Fruit fly (Drosophila melanogaster): ENCODE data around the gene CG17191.

DNA sequence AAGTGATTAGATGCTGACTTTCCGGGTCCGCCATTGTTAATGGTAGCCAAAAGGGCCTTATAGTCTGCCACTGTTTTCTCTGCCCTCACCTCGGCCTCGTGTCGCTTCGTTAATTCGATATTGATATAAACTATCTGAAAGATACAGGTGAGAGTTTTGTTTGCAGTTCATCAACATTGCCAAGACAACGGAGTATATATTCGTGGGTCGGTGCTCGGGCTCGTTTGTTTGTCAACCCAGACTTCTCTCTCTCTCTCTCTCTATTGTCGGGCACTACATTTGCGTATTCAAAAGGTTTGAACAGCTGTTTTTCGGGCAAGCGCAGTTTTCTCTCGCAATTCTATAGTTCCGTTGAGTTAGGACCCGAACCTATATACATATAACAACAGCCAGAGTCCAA is 47.8 kb upstream of the CG17191 start:
- TF ChIP-seq CG12605 (GFP tag; IDR thresholded peaks at IDR 0.05) (no peak), CG8159 (tag; optimal IDR thresholded peaks at IDR 0.05) (no peak), CG17806 (tag; optimal IDR thresholded peaks at IDR 0.05) (no peak), gl (tag; optimal IDR thresholded peaks at IDR 0.05) (no peak), CG15710 (tag; optimal IDR thresholded peaks at IDR 0.05) (no peak), Ets98B (GFP tag; IDR thresholded peaks at IDR 0.05) (no peak), CG14655 (GFP tag; optimal IDR thresholded peaks at IDR 0.05) (no peak), CG9948 (tag; optimal IDR thresholded peaks at IDR 0.05) (no peak), CG13204 (GFP tag; optimal IDR thresholded peaks at IDR 0.05) (no peak), CG8301 (tag; optimal IDR thresholded peaks at IDR 0.05) (no peak), rn (GFP tag; IDR thresholded peaks at IDR 0.05) (no peak), EcR (GFP tag; optimal IDR thresholded peaks at IDR 0.05) (no peak), CG4496 (GFP tag; IDR thresholded peaks at IDR 0.05) (no peak)

Data from whole organism, pupa.